Fruit fly (Drosophila melanogaster): ENCODE results near the gene tty.

tty gene

DNA sequence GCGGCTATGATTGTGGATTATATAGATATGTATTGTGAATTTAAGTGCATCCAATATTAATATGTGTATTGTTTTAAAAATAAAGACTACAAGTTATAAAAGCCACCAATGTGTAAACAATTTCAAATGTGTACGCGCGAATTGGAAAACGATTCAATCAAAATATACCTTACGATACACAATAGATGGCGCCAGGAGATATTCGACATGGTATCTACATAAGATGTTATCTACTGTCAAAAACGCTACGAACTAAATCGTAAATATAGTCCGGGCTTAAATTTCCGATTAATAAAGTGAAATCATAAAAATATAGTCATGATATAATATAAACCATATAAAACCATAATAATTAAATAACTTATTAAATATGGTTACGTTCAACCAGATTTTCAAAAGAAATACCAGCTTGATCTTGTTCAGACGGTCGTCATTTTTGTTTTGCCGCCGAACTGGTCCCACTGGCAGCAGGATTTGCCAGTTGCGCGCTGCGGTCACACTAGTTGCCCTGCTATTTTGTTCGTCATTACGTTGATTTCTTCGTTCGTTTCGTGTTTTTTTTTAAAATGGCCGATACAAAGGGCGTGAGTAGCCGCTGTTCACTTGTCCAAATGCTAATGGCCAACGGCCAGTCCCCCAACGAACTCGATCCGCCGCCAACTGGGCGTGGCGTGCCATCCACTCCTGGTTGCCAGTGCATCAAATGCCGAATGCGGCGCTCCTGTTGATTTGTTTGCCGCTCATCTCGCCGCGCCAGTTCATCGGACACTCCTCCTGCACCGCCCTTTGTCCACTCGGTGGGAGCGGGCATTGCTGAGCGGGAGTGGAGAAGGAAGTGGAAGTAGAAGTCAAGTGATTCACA lies 18.6 kb upstream of the tty start, which contains the start of gene Septin1 (continued):
- no peak for TF ChIP-seq zfh1 (GFP tag; IDR thresholded peaks at IDR 0.05)
- peak; percentile 47; the same call in 1 of the 2 replicates for TF ChIP-seq MBD-R2 (GFP tag; IDR thresholded peaks at IDR 0.05)
- no peak for TF ChIP-seq CG32532 (GFP tag; IDR thresholded peaks at IDR 0.05)
- TF ChIP-seq CG15514 (GFP tag; optimal IDR thresholded peaks at IDR 0.05), result peak; percentile 64
- peak; percentile 83 for TF ChIP-seq E2f2 (GFP tag; IDR thresholded peaks at IDR 0.05)
- no peak for TF ChIP-seq Hr39 (optimal IDR thresholded peaks at IDR 0.05)
- no peak for TF ChIP-seq Gug (GFP tag; IDR thresholded peaks at IDR 0.05)
- peak; percentile 54 for TF ChIP-seq CG12659 (GFP tag; optimal IDR thresholded peaks at IDR 0.05)
- TF ChIP-seq slp2 (GFP tag; optimal IDR thresholded peaks at IDR 0.05), result no peak
- TF ChIP-seq Lhr (GFP tag; optimal IDR thresholded peaks at IDR 0.05), result peak; percentile 86
- TF ChIP-seq Nf-YC (tag; optimal IDR thresholded peaks at IDR 0.05), result peak; percentile 10
- no peak for TF ChIP-seq ind (GFP tag; optimal IDR thresholded peaks at IDR 0.05)
- peak; percentile 11 for TF ChIP-seq CG8290 (GFP tag; optimal IDR thresholded peaks at IDR 0.05)
- no peak for TF ChIP-seq CG8290 (tag; optimal IDR thresholded peaks at IDR 0.05)
- peak; percentile 16 for TF ChIP-seq CoRest (tag; optimal IDR thresholded peaks at IDR 0.05)
- TF ChIP-seq bbx (GFP tag; IDR thresholded peaks at IDR 0.05; ENCODE audit: partially characterized antibody), result no peak; the same call in 1 of the 2 replicates
- TF ChIP-seq ems (GFP tag; optimal IDR thresholded peaks at IDR 0.05), result no peak
- TF ChIP-seq CG13287 (GFP tag; IDR thresholded peaks at IDR 0.05; ENCODE audit: partially characterized antibody), result peak; percentile 31; the same call in 1 of the 2 replicates
- no peak for TF ChIP-seq Elba2 (GFP tag; optimal IDR thresholded peaks at IDR 0.05)
- peak; percentile 43 for TF ChIP-seq CG10267 (tag; optimal IDR thresholded peaks at IDR 0.05)
- TF ChIP-seq stwl (tag; optimal IDR thresholded peaks at IDR 0.05), result peak; percentile 28
- no peak for TF ChIP-seq Atf6 (GFP tag; IDR thresholded peaks at IDR 0.05)
- TF ChIP-seq Med (GFP tag), result peak; percentile 9
- TF ChIP-seq CG30020 (tag; optimal IDR thresholded peaks at IDR 0.05), result peak; percentile 8
- TF ChIP-seq Trl (optimal IDR thresholded peaks at IDR 0.05), result no peak
- no peak for TF ChIP-seq Trl (GFP tag; optimal IDR thresholded peaks at IDR 0.05)
- peak; percentile 95 for TF ChIP-seq CTCF (GFP tag; optimal IDR thresholded peaks at IDR 0.05)
- TF ChIP-seq CG2202 (tag; optimal IDR thresholded peaks at IDR 0.05), result no peak
- TF ChIP-seq CG2712 (tag; optimal IDR thresholded peaks at IDR 0.05), result peak; percentile 29
- peak; percentile 79 for TF ChIP-seq gfzf (GFP tag; optimal IDR thresholded peaks at IDR 0.05)
- TF ChIP-seq nmo (GFP tag; optimal IDR thresholded peaks at IDR 0.05), result peak; percentile 50
- peak; percentile 14 for TF ChIP-seq Sin3A (optimal IDR thresholded peaks at IDR 0.05)
- peak; percentile 63 for TF ChIP-seq trem (tag; optimal IDR thresholded peaks at IDR 0.05)
- peak; percentile 78 for TF ChIP-seq Dp (GFP tag; optimal IDR thresholded peaks at IDR 0.05)
- peak; percentile 54 for TF ChIP-seq MESR4 (GFP tag; optimal IDR thresholded peaks at IDR 0.05)
- TF ChIP-seq zen (tag; optimal IDR thresholded peaks at IDR 0.05), result no peak
- TF ChIP-seq pb (GFP tag; optimal IDR thresholded peaks at IDR 0.05), result no peak
- TF ChIP-seq dpn (GFP tag; optimal IDR thresholded peaks at IDR 0.05), result no peak
- peak; percentile 13 for TF ChIP-seq pita (GFP tag; optimal IDR thresholded peaks at IDR 0.05)
- TF ChIP-seq insv (GFP tag; optimal IDR thresholded peaks at IDR 0.05), result peak in 1 of 2 experiments; percentile 42
- no peak for TF ChIP-seq inv (GFP tag; IDR thresholded peaks at IDR 0.05; ENCODE audit: partially characterized antibody)
- no peak for TF ChIP-seq CG14860 (GFP tag; IDR thresholded peaks at IDR 0.05; ENCODE audit: partially characterized antibody)
- TF ChIP-seq her (GFP tag; optimal IDR thresholded peaks at IDR 0.05), result no peak
- no peak for TF ChIP-seq emc (GFP tag; optimal IDR thresholded peaks at IDR 0.05)
- TF ChIP-seq hkb (optimal IDR thresholded peaks at IDR 0.05), result peak; percentile 35
- no peak for TF ChIP-seq hkb (GFP tag; IDR thresholded peaks at IDR 0.05)
- peak; percentile 48 for TF ChIP-seq phol (tag; optimal IDR thresholded peaks at IDR 0.05)
- TF ChIP-seq knrl (GFP tag; IDR thresholded peaks at IDR 0.05; ENCODE audit: partially characterized antibody), result peak; percentile 30; the same call in 1 of the 3 replicates
- no peak for TF ChIP-seq Xrp1 (GFP tag; IDR thresholded peaks at IDR 0.05)
- TF ChIP-seq chn (GFP tag; optimal IDR thresholded peaks at IDR 0.05), result no peak
- TF ChIP-seq dmrt99B (tag; optimal IDR thresholded peaks at IDR 0.05), result no peak
